Worm (Caenorhabditis elegans): ENCODE data around the gene acly-1.

ce11 chrX:1479190-1479589, at the start of gene acly-1:
- TF ChIP-seq flt-1 (GFP tag; IDR thresholded peaks at IDR 0.05), result no peak
- TF ChIP-seq ztf-29 (GFP tag; IDR thresholded peaks at IDR 0.05), result no peak
- no peak for TF ChIP-seq klf-2 (GFP tag; conservative IDR thresholded peaks at IDR 0.05)
- no peak for TF ChIP-seq med-1 (GFP tag; optimal IDR thresholded peaks at IDR 0.05; ENCODE audit: insufficient read depth)
- no peak for TF ChIP-seq tab-1 (GFP tag; IDR thresholded peaks at IDR 0.05)
- no peak for TF ChIP-seq cog-1 (tag; optimal IDR thresholded peaks at IDR 0.05)
